Worm (Caenorhabditis elegans) whole organism, young adult: ENCODE results near the gene pdi-6.

ENCODE experiments used
- B0035.1 ChIP-seq: sonication (generic microtip); optimal IDR thresholded peaks from 2 replicates; lab custom pipeline; 2016; ENCODE audit warnings: missing genetic modification characterization, mild to moderate bottlenecking, missing compliant biosample characterization, missing genotype, missing genetic modification reagents
- B0336.3 ChIP-seq: fragments of 200-800 bp; sonication (Bioruptor generic); IDR thresholded peaks from 2 replicates; pipeline ENCODE4 v1.3.6; 2022; ENCODE audit warnings: missing genetic modification characterization, missing compliant biosample characterization
- C06A6.2 ChIP-seq: fragments of 200-800 bp; sonication (Bioruptor generic); conservative IDR thresholded peaks from 2 replicates; pipeline ENCODE4 v1.3.6; 2022; ENCODE audit warnings: missing genetic modification characterization, missing compliant biosample characterization
- D2030.7 ChIP-seq: fragments of 200-800 bp; sonication (Bioruptor generic); IDR thresholded peaks from 2 replicates; pipeline ENCODE4 v1.3.6; 2022; ENCODE audit warnings: missing genetic modification reagents, missing genetic modification characterization, missing compliant biosample characterization
- F37B4.10 ChIP-seq: fragments of 200-800 bp; sonication (Bioruptor generic); IDR thresholded peaks from 2 replicates; pipeline ENCODE4 v1.3.6; 2022; ENCODE audit warnings: missing genetic modification characterization, missing compliant biosample characterization
- F57C9.4 ChIP-seq: sonication (generic microtip); optimal IDR thresholded peaks from 2 replicates; lab custom pipeline; 2017; ENCODE audit warnings: mild to moderate bottlenecking, missing genetic modification characterization, missing compliant biosample characterization
- K12H6.12 ChIP-seq: fragments of 200-800 bp; sonication (Bioruptor generic); optimal IDR thresholded peaks from 2 replicates; lab custom pipeline; 2018; ENCODE audit warnings: mild to moderate bottlenecking, missing genetic modification characterization, missing compliant biosample characterization
- Y56A3A.18 ChIP-seq: fragments of 200-800 bp; sonication (Bioruptor generic); IDR thresholded peaks from 2 replicates; pipeline ENCODE4 v1.3.6; 2022; ENCODE audit warnings: missing genetic modification reagents, missing genetic modification characterization, missing compliant biosample characterization
- aptf-3 ChIP-seq: fragments of 200-800 bp; sonication (Bioruptor generic); IDR thresholded peaks from 2 replicates; pipeline ENCODE4 v1.3.6; 2022; ENCODE audit warnings: missing genetic modification characterization, missing compliant biosample characterization
- attf-6 ChIP-seq: fragments of 200-800 bp; sonication (Bioruptor generic); IDR thresholded peaks from 2 replicates; pipeline ENCODE4 v1.3.6; 2022; ENCODE audit warnings: missing genetic modification reagents, missing genetic modification characterization, missing compliant biosample characterization
- ccch-3 ChIP-seq: fragments of 200-800 bp; sonication (Bioruptor generic); optimal IDR thresholded peaks from 2 replicates; lab custom pipeline; 2018; ENCODE audit warnings: mild to moderate bottlenecking, missing genetic modification characterization, missing compliant biosample characterization
- cebp-1 ChIP-seq, 2 experiments: fragments of 200-800 bp in 1 of 2; sonication (Bioruptor generic) in 1 of 2; sonication (generic microtip) in 1 of 2; IDR thresholded peaks in 1 of 2; optimal IDR thresholded peaks in 1 of 2; 2 replicates each; pipeline versions ENCODE4 v1.3.6 to Lab custom; 2017 to 2022; ENCODE audit warnings: missing compliant biosample characterization in 2 of 2, missing genetic modification characterization in 2 of 2, mild to moderate bottlenecking in 1 of 2, missing genetic modification reagents in 1 of 2, moderate library complexity in 1 of 2
- ceh-79 ChIP-seq: sonication (generic microtip); optimal IDR thresholded peaks from 2 replicates; lab custom pipeline; 2017; ENCODE audit warnings: mild to moderate bottlenecking, missing genetic modification characterization, missing compliant biosample characterization
- chd-7 ChIP-seq: sonication (generic microtip); optimal IDR thresholded peaks from 2 replicates; lab custom pipeline; 2016; ENCODE audit warnings: mild to moderate bottlenecking, missing genetic modification characterization, moderate library complexity, missing compliant biosample characterization
- dox-1 ChIP-seq: fragments of 200-800 bp; sonication (Bioruptor generic); IDR thresholded peaks from 2 replicates; pipeline ENCODE4 v1.3.6; 2022; ENCODE audit warnings: missing genetic modification reagents, missing genetic modification characterization, missing compliant biosample characterization
- dpl-1 ChIP-seq: fragments of 150-350 bp; optimal IDR thresholded peaks from 2 replicates; lab custom pipeline; 2014; ENCODE audit warnings: missing biosample characterization, missing genetic modification reagents, missing genetic modification characterization
- gei-17 ChIP-seq: fragments of 200-800 bp; sonication (Bioruptor generic); optimal IDR thresholded peaks from 2 replicates; lab custom pipeline; 2018; ENCODE audit warnings: mild to moderate bottlenecking, missing genetic modification characterization, missing compliant biosample characterization
- hmg-20 ChIP-seq: fragments of 200-800 bp; sonication (Bioruptor generic); IDR thresholded peaks from 2 replicates; pipeline ENCODE4 v1.3.6; 2022; ENCODE audit warnings: missing genetic modification reagents, missing genetic modification characterization, missing compliant biosample characterization
- let-607 ChIP-seq, 2 experiments: fragments of 200-800 bp in 1 of 2; sonication (Bioruptor generic) in 1 of 2; sonication (generic microtip) in 1 of 2; optimal IDR thresholded peaks; 2 replicates each; lab custom pipeline; 2016 to 2018; ENCODE audit warnings: mild to moderate bottlenecking in 2 of 2, missing compliant biosample characterization in 2 of 2, missing genetic modification characterization in 2 of 2, moderate library complexity in 2 of 2, missing genotype in 1 of 2
- lin-35 ChIP-seq, 3 experiments: fragments of 150-350 bp in 2 of 3; sonication (generic microtip) in 1 of 3; optimal IDR thresholded peaks; 2 replicates each; lab custom pipeline; 2014 to 2018; ENCODE audit warnings: missing biosample characterization in 3 of 3, missing genetic modification characterization in 3 of 3, missing genetic modification reagents in 3 of 3
- madf-10 ChIP-seq: sonication (generic microtip); optimal IDR thresholded peaks from 2 replicates; lab custom pipeline; 2016; ENCODE audit warnings: mild to moderate bottlenecking, missing genetic modification characterization, missing compliant biosample characterization
- madf-3 ChIP-seq: fragments of 200-800 bp; sonication (Bioruptor generic); IDR thresholded peaks from 2 replicates; pipeline ENCODE4 v1.3.6; 2022; ENCODE audit warnings: missing genetic modification reagents, missing genetic modification characterization, missing compliant biosample characterization
- madf-6 ChIP-seq: fragments of 200-800 bp; sonication (Bioruptor generic); IDR thresholded peaks from 2 replicates; pipeline ENCODE4 v1.3.6; 2022; ENCODE audit warnings: missing genetic modification reagents, missing genetic modification characterization, missing compliant biosample characterization
- mes-4 ChIP-seq: sonication (generic microtip); optimal IDR thresholded peaks from 2 replicates; lab custom pipeline; 2016; ENCODE audit warnings: missing genotype, missing genetic modification characterization, missing compliant biosample characterization
- nfya-1 ChIP-seq: sonication (generic microtip); optimal IDR thresholded peaks from 2 replicates; lab custom pipeline; 2017; ENCODE audit warnings: antibody characterized with exemption, missing compliant biosample characterization, missing genetic modification characterization, borderline replicate concordance; ENCODE audit not compliant: insufficient read depth
- nfya-2 ChIP-seq: fragments of 200-800 bp; sonication (Bioruptor generic); IDR thresholded peaks from 2 replicates; pipeline ENCODE4 v1.3.6; 2022; ENCODE audit warnings: missing genetic modification reagents, missing genetic modification characterization, missing compliant biosample characterization
- nhr-179 ChIP-seq: sonication (generic microtip); optimal IDR thresholded peaks from 2 replicates; lab custom pipeline; 2016; ENCODE audit warnings: mild to moderate bottlenecking, missing genetic modification characterization, missing compliant biosample characterization
- nhr-80 ChIP-seq: sonication (generic microtip); optimal IDR thresholded peaks from 2 replicates; lab custom pipeline; 2016; ENCODE audit warnings: missing genetic modification characterization, missing compliant biosample characterization
- nhr-90 ChIP-seq: sonication (generic microtip); optimal IDR thresholded peaks from 2 replicates; lab custom pipeline; 2016; ENCODE audit warnings: missing genotype, mild to moderate bottlenecking, missing genetic modification characterization, missing compliant biosample characterization
- pbrm-1 ChIP-seq: fragments of 200-800 bp; sonication (Bioruptor generic); IDR thresholded peaks from 2 replicates; pipeline ENCODE4 v1.3.6; 2022; ENCODE audit warnings: missing genetic modification reagents, missing genetic modification characterization, missing compliant biosample characterization
- repo-1 ChIP-seq: sonication (generic microtip); optimal IDR thresholded peaks from 2 replicates; lab custom pipeline; 2017; ENCODE audit warnings: mild to moderate bottlenecking, missing genetic modification characterization, missing compliant biosample characterization
- sea-2 ChIP-seq: fragments of 200-800 bp; sonication (Bioruptor generic); IDR thresholded peaks from 2 replicates; pipeline ENCODE4 v1.3.6; 2022; ENCODE audit warnings: missing genetic modification characterization, missing compliant biosample characterization
- snpc-3.4 ChIP-seq: sonication (generic microtip); optimal IDR thresholded peaks from 2 replicates; lab custom pipeline; 2017; ENCODE audit warnings: missing genetic modification characterization, mild to moderate bottlenecking, missing compliant biosample characterization, antibody characterized with exemption, moderate library complexity, missing genotype, missing genetic modification reagents
- snpc-4 ChIP-seq, 5 experiments: fragments of 150-350 bp in 1 of 5; sonication (generic microtip) in 4 of 5; optimal IDR thresholded peaks; 2 replicates each; lab custom pipeline; 2014 to 2018; ENCODE audit warnings: missing genetic modification characterization in 5 of 5, missing biosample characterization in 3 of 5, antibody characterized with exemption in 2 of 5, mild to moderate bottlenecking in 2 of 5, missing compliant biosample characterization in 2 of 5, missing genotype in 2 of 5, moderate library complexity in 2 of 5, missing genetic modification reagents in 1 of 5
- somi-1 ChIP-seq: fragments of 200-800 bp; sonication (Bioruptor generic); optimal IDR thresholded peaks from 2 replicates; lab custom pipeline; 2018; ENCODE audit warnings: mild to moderate bottlenecking, missing genetic modification characterization, missing compliant biosample characterization
- tbx-9 ChIP-seq: sonication (generic microtip); optimal IDR thresholded peaks from 2 replicates; lab custom pipeline; 2016; ENCODE audit warnings: borderline replicate concordance, missing genetic modification characterization, inconsistent platforms, missing compliant biosample characterization
- ztf-25 ChIP-seq: fragments of 200-800 bp; sonication (Bioruptor generic); IDR thresholded peaks from 2 replicates; pipeline ENCODE4 v1.3.6; 2022; ENCODE audit warnings: missing genetic modification reagents, missing genetic modification characterization, missing compliant biosample characterization
- ztf-28 ChIP-seq: fragments of 200-800 bp; sonication (Bioruptor generic); IDR thresholded peaks from 2 replicates; pipeline ENCODE4 v1.3.6; 2022; ENCODE audit warnings: missing genetic modification reagents, missing genetic modification characterization, missing compliant biosample characterization
- ztf-3 ChIP-seq: fragments of 200-800 bp; sonication (Bioruptor generic); optimal IDR thresholded peaks from 2 replicates; lab custom pipeline; 2018; ENCODE audit warnings: mild to moderate bottlenecking, missing genetic modification characterization, missing compliant biosample characterization

The pdi-6 gene

ce11 chrX:7068400-7068799 is at the start of gene pdi-6 (continued):
- TF ChIP-seq nhr-90 (peak; percentile 43), B0035.1 (tag; lab: Kevin White, UChicago) (peak; percentile 25), madf-3 (GFP tag; lab: Robert Waterston, UW) (0 out of 2 replicates have a peak, but pooled peaks have one; percentile 30), gei-17 (GFP tag; lab: Kevin White, UChicago) (peak; percentile 63), nfya-2 (GFP tag; lab: Robert Waterston, UW) (peak; percentile 94), ccch-3 (GFP tag; lab: Kevin White, UChicago) (peak; percentile 16), dox-1 (GFP tag; lab: Robert Waterston, UW) (peak; percentile 95; the same call in 1 of the 2 replicates), K12H6.12 (tag; lab: Kevin White, UChicago) (peak; percentile 87), attf-6 (GFP tag; lab: Robert Waterston, UW) (no peak), repo-1 (tag; lab: Kevin White, UChicago) (no peak), madf-10 (tag; lab: Kevin White, UChicago) (peak; percentile 73), cebp-1 (GFP tag; IDR thresholded peaks at IDR 0.05; lab: Robert Waterston, UW) (peak; percentile 98), cebp-1 (tag; optimal IDR thresholded peaks at IDR 0.05; lab: Kevin White, UChicago) (peak; percentile 99), let-607 (tag; optimal IDR thresholded peaks at IDR 0.05; lab: Kevin White, UChicago) (peak; percentile 95), D2030.7 (no peak), chd-7 (tag; lab: Kevin White, UChicago) (peak; percentile 23), tbx-9 (tag; lab: Kevin White, UChicago) (no peak), lin-35 (GFP tag; optimal IDR thresholded peaks at IDR 0.05; lab: Kevin White, UChicago) (no peak), dpl-1 (GFP tag; lab: Kevin White, UChicago) (peak; percentile 11), Y56A3A.18 (GFP tag; lab: Robert Waterston, UW) (peak; percentile 53; the same call in 1 of the 2 replicates), snpc-4 (GFP tag; optimal IDR thresholded peaks at IDR 0.05; lab: Kevin White, UChicago) (no peak), snpc-4 (tag; optimal IDR thresholded peaks at IDR 0.05; lab: Kevin White, UChicago) (peak in 1 of 4 experiments; percentile 64)

DNA sequence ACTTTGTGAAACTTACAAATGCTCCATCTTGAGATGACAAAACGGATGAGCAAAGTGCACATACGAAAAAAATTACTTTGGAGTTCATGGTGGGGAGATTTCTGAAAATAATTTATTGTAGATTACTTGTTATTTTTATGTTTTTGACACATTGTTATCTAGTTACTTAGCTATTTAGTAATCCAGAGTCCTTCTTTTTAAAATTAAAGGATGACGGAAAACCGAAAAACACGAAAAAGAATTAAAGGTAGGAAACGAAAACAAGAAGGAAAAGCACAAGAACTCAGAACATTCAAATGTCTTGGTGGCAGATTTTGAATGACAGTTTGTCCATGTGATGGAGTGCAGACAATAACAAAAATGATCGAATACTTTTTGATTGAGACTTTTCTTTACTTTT is 48.5 kb upstream of the pdi-6 start, which contains the start of gene hen-1:
Gene hen-1, minus strand, starts transcription at position 101 of the 400 bp plus-strand sequence.
- no peak for TF ChIP-seq madf-6 (GFP tag; lab: Robert Waterston, UW)
- TF ChIP-seq C06A6.2, result no peak
- no peak for TF ChIP-seq ztf-28 (GFP tag; lab: Robert Waterston, UW)
- TF ChIP-seq aptf-3 (GFP tag; lab: Robert Waterston, UW), result no peak
- no peak for TF ChIP-seq nfya-1 (tag; lab: Kevin White, UChicago)
- TF ChIP-seq ztf-25 (GFP tag; lab: Robert Waterston, UW), result no peak
- TF ChIP-seq nhr-80 (tag; lab: Kevin White, UChicago), result no peak
- no peak for TF ChIP-seq pbrm-1 (GFP tag; lab: Robert Waterston, UW)
- no peak for TF ChIP-seq ceh-79 (tag; lab: Kevin White, UChicago)
- TF ChIP-seq somi-1 (GFP tag; lab: Kevin White, UChicago), result no peak
- TF ChIP-seq F57C9.4 (tag; lab: Kevin White, UChicago), result no peak
- no peak for TF ChIP-seq snpc-3.4 (tag; lab: Kevin White, UChicago)
- TF ChIP-seq sea-2, result no peak

DNA sequence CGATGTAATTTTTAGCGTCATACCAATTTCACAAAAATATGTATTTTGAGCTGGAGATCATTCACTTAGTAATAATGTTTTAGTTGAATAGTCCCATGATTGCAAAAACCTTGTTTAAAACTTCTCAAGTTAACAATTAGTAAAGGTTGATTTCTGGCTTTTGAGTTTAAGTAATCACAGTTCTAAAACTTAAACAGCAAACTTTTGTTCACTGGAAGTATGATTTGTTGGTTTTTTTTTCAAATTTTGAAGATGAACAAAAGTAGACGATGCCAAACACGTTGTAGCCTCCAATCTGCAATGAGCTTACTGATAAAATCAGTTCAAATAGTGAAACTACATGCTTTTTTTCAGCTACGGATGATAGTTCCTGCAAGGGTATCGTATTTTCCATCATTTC is 44.2 kb upstream of the pdi-6 start, which contains the start of gene C36B7.1:
Gene C36B7.1, plus strand, starts transcription at position 301 of the 400 bp plus-strand sequence.
- no peak for TF ChIP-seq ztf-3
- no peak for TF ChIP-seq F37B4.10 (GFP tag; lab: Robert Waterston, UW)
- no peak for TF ChIP-seq B0336.3 (GFP tag; lab: Robert Waterston, UW)
- no peak for TF ChIP-seq hmg-20 (GFP tag; lab: Robert Waterston, UW)
- TF ChIP-seq mes-4 (tag; lab: Kevin White, UChicago), result no peak
- TF ChIP-seq nhr-179 (tag; lab: Kevin White, UChicago), result no peak
- TF ChIP-seq repo-1 (tag; lab: Kevin White, UChicago), result no peak
- no peak for TF ChIP-seq dpl-1 (GFP tag; lab: Kevin White, UChicago)
- TF ChIP-seq sea-2, result no peak
